Worm (Caenorhabditis elegans) whole organism, L4 larva: Measurements from ENCODE around the gene ZK418.2.

ENCODE experiments used
- F37D6.2 ChIP-seq: sonication (generic microtip); optimal IDR thresholded peaks from 2 replicates; lab custom pipeline; 2016; ENCODE audit warnings: mild to moderate bottlenecking, missing genetic modification characterization, missing compliant biosample characterization
- ceh-82 ChIP-seq: sonication (generic microtip); optimal IDR thresholded peaks from 2 replicates; lab custom pipeline; 2017; ENCODE audit warnings: missing biosample characterization, missing genetic modification characterization
- dve-1 ChIP-seq: sonication (generic microtip); optimal IDR thresholded peaks from 2 replicates; lab custom pipeline; 2017; ENCODE audit warnings: antibody characterized with exemption, mild to moderate bottlenecking, missing genetic modification characterization, missing compliant biosample characterization; ENCODE audit not compliant: insufficient read depth
- lin-13 ChIP-seq: fragments of 150-350 bp; optimal IDR thresholded peaks from 2 replicates; lab custom pipeline; 2014; ENCODE audit warnings: missing biosample characterization, missing genetic modification reagents, missing genetic modification characterization
- nhr-11 ChIP-seq: fragments of 150-350 bp; optimal IDR thresholded peaks from 2 replicates; lab custom pipeline; 2014; ENCODE audit warnings: missing biosample characterization, missing genetic modification characterization
- nhr-237 ChIP-seq: sonication (generic microtip); optimal IDR thresholded peaks from 2 replicates; lab custom pipeline; 2017; ENCODE audit warnings: missing biosample characterization, missing genetic modification characterization
- nhr-76 ChIP-seq: fragments of 150-350 bp; optimal IDR thresholded peaks from 2 replicates; lab custom pipeline; 2014; ENCODE audit warnings: missing biosample characterization, missing genetic modification characterization
- pha-4 ChIP-seq, 2 experiments: fragments of 150-350 bp in 1 of 2; fragments of 200-800 bp in 1 of 2; sonication (Bioruptor generic) in 1 of 2; IDR thresholded peaks in 1 of 2; optimal IDR thresholded peaks in 1 of 2; 2 replicates each; pipeline versions ENCODE4 v1.3.6 to Lab custom; 2014 to 2022; ENCODE audit warnings: missing genetic modification characterization in 2 of 2, missing genetic modification reagents in 2 of 2, missing biosample characterization in 1 of 2, missing compliant biosample characterization in 1 of 2
- snpc-4 ChIP-seq: fragments of 150-350 bp; optimal IDR thresholded peaks from 2 replicates; lab custom pipeline; 2014; ENCODE audit warnings: missing biosample characterization, missing genetic modification characterization
- spr-1 ChIP-seq: sonication (generic microtip); optimal IDR thresholded peaks from 2 replicates; lab custom pipeline; 2016; ENCODE audit warnings: mild to moderate bottlenecking, missing genetic modification characterization, missing compliant biosample characterization
- unc-39 ChIP-seq: sonication (generic microtip); optimal IDR thresholded peaks from 2 replicates; lab custom pipeline; 2017; ENCODE audit warnings: missing biosample characterization, missing genetic modification characterization

DNA sequence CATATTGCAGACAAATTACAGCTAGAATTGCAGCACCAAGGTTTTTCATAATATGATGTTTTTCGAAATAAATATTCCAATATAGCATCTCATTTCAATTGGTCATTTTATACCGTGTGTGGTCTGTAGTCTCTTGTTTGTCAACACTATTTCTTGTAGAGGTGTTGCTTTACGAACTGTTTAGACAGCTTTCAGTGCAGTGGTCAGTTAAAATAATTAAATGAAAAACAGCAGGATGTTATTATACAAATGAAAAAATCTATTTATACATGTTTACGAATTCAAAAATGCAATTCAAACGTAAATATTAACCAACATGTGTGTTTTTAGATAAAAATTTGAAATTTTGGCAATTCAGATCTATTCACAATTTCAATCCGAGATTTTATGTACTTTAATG is 20.7 kb downstream of the ZK418.2 start, which contains the start of gene B0280.7:
- no peak for TF ChIP-seq spr-1 (tag; lab: Kevin White, UChicago)
- no peak for TF ChIP-seq lin-13 (GFP tag; lab: Kevin White, UChicago)
- no peak for TF ChIP-seq F37D6.2
- TF ChIP-seq nhr-76 (tag; lab: Kevin White, UChicago): no peak
- TF ChIP-seq snpc-4 (tag; lab: Kevin White, UChicago): no peak
- TF ChIP-seq ceh-82 (tag; lab: Kevin White, UChicago): no peak
- no peak for TF ChIP-seq nhr-237 (tag; lab: Kevin White, UChicago)
- TF ChIP-seq pha-4 (GFP tag; IDR thresholded peaks at IDR 0.05; lab: Robert Waterston, UW): no peak
- TF ChIP-seq pha-4 (tag; optimal IDR thresholded peaks at IDR 0.05; lab: Kevin White, UChicago): no peak
- no peak for TF ChIP-seq nhr-11 (tag; lab: Kevin White, UChicago)
- TF ChIP-seq dve-1 (tag; lab: Kevin White, UChicago): no peak
- TF ChIP-seq unc-39 (tag; lab: Kevin White, UChicago): no peak
